Fruit fly (Drosophila melanogaster) Kc167 (cell line): ENCODE measurements around the gene fax.

Experiments used
- Myc ChIP-seq: fragments of >200 bp; optimal IDR thresholded peaks from 2 replicates; lab custom pipeline; 2017; ENCODE audit warnings: missing external identifiers
- Sin3A ChIP-seq: fragments of >200 bp; optimal IDR thresholded peaks from 2 replicates; lab custom pipeline; 2018; ENCODE audit warnings: missing external identifiers
- h ChIP-seq: fragments of >200 bp; optimal IDR thresholded peaks from 3 replicates; lab custom pipeline; 2018; ENCODE audit warnings: missing external identifiers
- insv ChIP-seq: fragments of >200 bp; optimal IDR thresholded peaks from 3 replicates; lab custom pipeline; 2018; ENCODE audit warnings: missing external identifiers
- psq ChIP-seq: fragments of >200 bp; optimal IDR thresholded peaks from 2 replicates; lab custom pipeline; 2017; ENCODE audit warnings: missing external identifiers
- ttk ChIP-seq: sonication (Bioruptor generic); optimal IDR thresholded peaks from 2 replicates; lab custom pipeline; 2017; ENCODE audit warnings: missing external identifiers

DNA sequence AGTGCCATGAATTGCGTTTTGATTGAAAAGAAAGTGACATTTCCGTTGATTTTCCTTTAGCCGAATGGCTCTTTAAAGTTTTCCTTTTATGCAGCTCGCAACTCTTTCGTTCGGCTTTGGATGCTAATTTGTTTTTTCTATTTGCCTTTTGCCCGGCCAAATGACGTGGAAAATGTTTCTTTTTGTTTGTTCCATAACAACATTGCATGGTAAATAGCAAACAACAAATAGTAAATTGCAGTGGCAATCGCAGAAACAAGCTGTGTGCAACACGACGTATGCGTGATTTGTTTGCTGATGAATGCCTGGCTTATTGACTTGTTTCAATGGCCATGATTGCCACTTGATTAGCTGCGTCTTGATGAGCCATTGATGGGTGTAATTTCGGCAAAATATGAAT lies 17.8 kb upstream of the fax start:
- TF ChIP-seq h (lab: Kevin White, UChicago) (no peak), psq (no peak), ttk (lab: Kevin White, UChicago) (no peak), Myc (lab: Kevin White, UChicago) (no peak), insv (lab: Kevin White, UChicago) (no peak), Sin3A (no peak)
